Fruit fly (Drosophila melanogaster) whole organism, embryonic: ENCODE measurements around the gene CG2875.
A peak's percentile ranks its signal among the peaks of the same experiment; 100 is the strongest.

Experiments
- Atf-2 ChIP-seq: fragments of 200-800 bp; sonication (Bioruptor generic); optimal IDR thresholded peaks from 2 replicates; lab custom pipeline; 2016; ENCODE audit warnings: missing biosample characterization, missing genetic modification characterization
- Atf6 ChIP-seq: fragments of 200-800 bp; sonication (Bioruptor generic); IDR thresholded peaks from 2 replicates; pipeline ENCODE4 v1.3.6; 2022; ENCODE audit warnings: missing biosample characterization, missing genetic modification characterization
- CG10543 ChIP-seq: fragments of 200-800 bp; sonication (Bioruptor generic); optimal IDR thresholded peaks from 3 replicates; lab custom pipeline; 2017; ENCODE audit warnings: missing biosample characterization, mild to moderate bottlenecking, missing genetic modification characterization, moderate library complexity
- CG12071 ChIP-seq: fragments of 200-800 bp; sonication (Bioruptor generic); optimal IDR thresholded peaks from 3 replicates; lab custom pipeline; 2018; ENCODE audit warnings: missing biosample characterization, mild to moderate bottlenecking, missing genetic modification characterization
- CG12391 ChIP-seq: fragments of 200-800 bp; sonication (Bioruptor generic); optimal IDR thresholded peaks from 3 replicates; lab custom pipeline; 2018; ENCODE audit warnings: missing biosample characterization, mild to moderate bottlenecking, missing genetic modification characterization, moderate library complexity
- CG13287 ChIP-seq: fragments of 200-800 bp; sonication (Bioruptor generic); IDR thresholded peaks from 2 replicates; pipeline ENCODE4 v1.3.6; 2022; ENCODE audit warnings: missing biosample characterization, missing genetic modification characterization; ENCODE audit not compliant: partially characterized antibody
- CG15514 ChIP-seq: fragments of 200-800 bp; sonication (Bioruptor generic); optimal IDR thresholded peaks from 3 replicates; lab custom pipeline; 2017; ENCODE audit warnings: missing biosample characterization, missing genetic modification characterization, mild to moderate bottlenecking, moderate library complexity, missing genetic modification reagents
- CG1602 ChIP-seq: fragments of 200-800 bp; sonication (Bioruptor generic); optimal IDR thresholded peaks from 3 replicates; lab custom pipeline; 2016; ENCODE audit warnings: missing biosample characterization, missing genetic modification characterization
- CG2199 ChIP-seq: fragments of 200-800 bp; sonication (Bioruptor generic); IDR thresholded peaks from 3 replicates; pipeline ENCODE4 v1.3.6; 2022; ENCODE audit warnings: missing biosample characterization, missing genetic modification characterization
- CG2202 ChIP-seq: fragments of 200-800 bp; sonication (Bioruptor generic); optimal IDR thresholded peaks from 2 replicates; lab custom pipeline; 2018; ENCODE audit warnings: missing biosample characterization, mild to moderate bottlenecking, missing genetic modification characterization
- CG30020 ChIP-seq: fragments of 200-800 bp; optimal IDR thresholded peaks from 2 replicates; lab custom pipeline; 2019; ENCODE audit warnings: missing biosample characterization, mild to moderate bottlenecking, missing genetic modification characterization, moderate library complexity
- CG4360 ChIP-seq: fragments of 200-800 bp; sonication (Bioruptor generic); IDR thresholded peaks from 2 replicates; pipeline ENCODE4 v1.3.6; 2022; ENCODE audit warnings: missing biosample characterization, missing genetic modification characterization
- CG4730 ChIP-seq: fragments of 200-800 bp; sonication (Bioruptor generic); IDR thresholded peaks from 2 replicates; pipeline ENCODE4 v1.3.6; 2022; ENCODE audit warnings: missing biosample characterization, missing genetic modification characterization
- CG6791 ChIP-seq: fragments of 200-800 bp; sonication (Bioruptor generic); IDR thresholded peaks from 3 replicates; pipeline ENCODE4 v1.3.6; 2022; ENCODE audit warnings: missing biosample characterization, missing genetic modification characterization; ENCODE audit not compliant: partially characterized antibody
- Deaf1 ChIP-seq: fragments of 200-800 bp; optimal IDR thresholded peaks from 3 replicates; lab custom pipeline; 2019; ENCODE audit warnings: missing biosample characterization, mild to moderate bottlenecking, missing genetic modification characterization, moderate library complexity
- Dp ChIP-seq: fragments of 200-800 bp; sonication (Bioruptor generic); optimal IDR thresholded peaks from 2 replicates; lab custom pipeline; 2018; ENCODE audit warnings: missing biosample characterization, mild to moderate bottlenecking, missing genetic modification characterization, moderate library complexity
- Fer2 ChIP-seq: fragments of 200-800 bp; sonication (Bioruptor generic); optimal IDR thresholded peaks from 2 replicates; lab custom pipeline; 2018; ENCODE audit warnings: missing biosample characterization, mild to moderate bottlenecking, missing genetic modification characterization, moderate library complexity
- H2.0 ChIP-seq: fragments of 200-800 bp; sonication (Bioruptor generic); IDR thresholded peaks from 2 replicates; pipeline ENCODE4 v1.3.6; 2022; ENCODE audit warnings: missing biosample characterization, missing genetic modification characterization
- Hmr ChIP-seq: fragments of 200-800 bp; sonication (Bioruptor generic); optimal IDR thresholded peaks from 3 replicates; lab custom pipeline; 2017; ENCODE audit warnings: mild to moderate bottlenecking, missing biosample characterization, missing genetic modification reagents, missing genetic modification characterization
- Mes4 ChIP-seq: fragments of 200-800 bp; sonication (Bioruptor generic); optimal IDR thresholded peaks from 2 replicates; lab custom pipeline; 2016; ENCODE audit warnings: missing biosample characterization, missing genetic modification characterization
- Nf-YB ChIP-seq: fragments of 200-800 bp; sonication (Bioruptor generic); optimal IDR thresholded peaks from 3 replicates; lab custom pipeline; 2019; ENCODE audit warnings: missing biosample characterization, mild to moderate bottlenecking, missing genetic modification characterization, moderate library complexity
- Opbp ChIP-seq: fragments of 200-800 bp; sonication (Bioruptor generic); IDR thresholded peaks from 3 replicates; pipeline ENCODE4 v1.3.6; 2022; ENCODE audit warnings: missing biosample characterization, missing genetic modification characterization; ENCODE audit not compliant: partially characterized antibody
- Pdp1 ChIP-seq, 2 experiments: fragments of 200-800 bp; sonication (Bioruptor generic); optimal IDR thresholded peaks; 3 replicates each; lab custom pipeline; 2016; ENCODE audit warnings: missing biosample characterization in 2 of 2, missing genetic modification characterization in 2 of 2, mild to moderate bottlenecking in 1 of 2, moderate library complexity in 1 of 2
- Scr ChIP-seq: fragments of 200-800 bp; sonication (Bioruptor generic); IDR thresholded peaks from 2 replicates; pipeline ENCODE4 v1.3.6; 2022; ENCODE audit warnings: missing biosample characterization, missing genetic modification characterization; ENCODE audit not compliant: partially characterized antibody
- Sox100B ChIP-seq: fragments of 200-800 bp; sonication (Bioruptor generic); optimal IDR thresholded peaks from 3 replicates; lab custom pipeline; 2018; ENCODE audit warnings: missing biosample characterization, mild to moderate bottlenecking, missing genetic modification characterization
- Sry-β ChIP-seq: fragments of 200-800 bp; sonication (Bioruptor generic); optimal IDR thresholded peaks from 2 replicates; lab custom pipeline; 2018; ENCODE audit warnings: missing biosample characterization, mild to moderate bottlenecking, missing genetic modification characterization, moderate library complexity
- Usf ChIP-seq: fragments of 200-800 bp; sonication (Bioruptor generic); optimal IDR thresholded peaks from 2 replicates; lab custom pipeline; 2017; ENCODE audit warnings: missing genotype, missing biosample characterization, missing genetic modification characterization
- Xrp1 ChIP-seq: fragments of 200-800 bp; sonication (Bioruptor generic); IDR thresholded peaks from 2 replicates; pipeline ENCODE4 v1.3.6; 2022; ENCODE audit warnings: missing biosample characterization, missing genetic modification characterization
- cato ChIP-seq: fragments of 200-800 bp; sonication (Bioruptor generic); optimal IDR thresholded peaks from 2 replicates; lab custom pipeline; 2016; ENCODE audit warnings: missing biosample characterization, missing genetic modification characterization, borderline replicate concordance
- cg ChIP-seq: fragments of 200-800 bp; sonication (Bioruptor generic); optimal IDR thresholded peaks from 3 replicates; lab custom pipeline; 2019; ENCODE audit warnings: missing biosample characterization, mild to moderate bottlenecking, missing genetic modification characterization, moderate library complexity
- ci ChIP-seq: fragments of 200-800 bp; sonication (Bioruptor generic); IDR thresholded peaks from 3 replicates; pipeline ENCODE4 v1.3.6; 2022; ENCODE audit warnings: missing biosample characterization, missing genetic modification characterization
- emc ChIP-seq: fragments of 200-800 bp; sonication (Bioruptor generic); optimal IDR thresholded peaks from 2 replicates; lab custom pipeline; 2016; ENCODE audit warnings: missing biosample characterization, missing genetic modification characterization
- gro ChIP-seq: fragments of 200-800 bp; sonication (Bioruptor generic); optimal IDR thresholded peaks from 2 replicates; lab custom pipeline; 2016; ENCODE audit warnings: missing biosample characterization, missing genetic modification characterization
- gsb-n ChIP-seq: fragments of 200-800 bp; sonication (Bioruptor generic); optimal IDR thresholded peaks from 3 replicates; lab custom pipeline; 2018; ENCODE audit warnings: missing biosample characterization, mild to moderate bottlenecking, missing genetic modification characterization
- h ChIP-seq: fragments of >200 bp; optimal IDR thresholded peaks from 2 replicates; lab custom pipeline; 2017
- hkb ChIP-seq, 2 experiments: fragments of 200-800 bp in 1 of 2; fragments of >200 bp in 1 of 2; sonication (Bioruptor generic) in 1 of 2; IDR thresholded peaks in 1 of 2; optimal IDR thresholded peaks in 1 of 2; 2 replicates each; pipeline versions ENCODE4 v1.3.6 to Lab custom; 2017 to 2022; ENCODE audit warnings: missing biosample characterization in 1 of 2, missing genetic modification characterization in 1 of 2
- kay ChIP-seq: fragments of 200-800 bp; sonication (Bioruptor generic); optimal IDR thresholded peaks from 2 replicates; lab custom pipeline; 2016; ENCODE audit warnings: missing biosample characterization, missing genetic modification characterization
- knrl ChIP-seq: fragments of 200-800 bp; sonication (Bioruptor generic); IDR thresholded peaks from 3 replicates; pipeline ENCODE4 v1.3.6; 2022; ENCODE audit warnings: missing biosample characterization, missing genetic modification characterization; ENCODE audit not compliant: partially characterized antibody
- lov ChIP-seq, 2 experiments: fragments of 200-800 bp in 1 of 2; fragments of >200 bp in 1 of 2; sonication (Bioruptor generic) in 1 of 2; IDR thresholded peaks in 1 of 2; optimal IDR thresholded peaks in 1 of 2; 2 replicates in 1 of 2; 3 replicates in 1 of 2; pipeline versions ENCODE4 v1.3.6 to Lab custom; 2017 to 2022; ENCODE audit warnings: missing biosample characterization in 1 of 2, missing genetic modification characterization in 1 of 2
- p53 ChIP-seq: fragments of 200-800 bp; sonication (Bioruptor generic); optimal IDR thresholded peaks from 2 replicates; lab custom pipeline; 2016; ENCODE audit warnings: missing biosample characterization, missing genetic modification characterization
- pb ChIP-seq: fragments of 200-800 bp; sonication (Bioruptor generic); optimal IDR thresholded peaks from 3 replicates; lab custom pipeline; 2016; ENCODE audit warnings: missing biosample characterization, missing genetic modification characterization
- pum ChIP-seq: fragments of 200-800 bp; sonication (Bioruptor generic); optimal IDR thresholded peaks from 2 replicates; lab custom pipeline; 2016; ENCODE audit warnings: missing biosample characterization, missing genetic modification characterization
- repo ChIP-seq: fragments of 200-800 bp; sonication (Bioruptor generic); optimal IDR thresholded peaks from 2 replicates; lab custom pipeline; 2016; ENCODE audit warnings: missing biosample characterization, missing genetic modification characterization
- ro ChIP-seq: fragments of 200-800 bp; sonication (Bioruptor generic); IDR thresholded peaks from 2 replicates; pipeline ENCODE4 v1.3.6; 2022; ENCODE audit warnings: missing biosample characterization, missing genetic modification characterization
- salm ChIP-seq: fragments of 200-800 bp; sonication (Bioruptor generic); optimal IDR thresholded peaks from 2 replicates; lab custom pipeline; 2018; ENCODE audit warnings: missing biosample characterization, mild to moderate bottlenecking, missing genetic modification characterization
- sd ChIP-seq: fragments of 200-800 bp; sonication (Bioruptor generic); optimal IDR thresholded peaks from 3 replicates; lab custom pipeline; 2018; ENCODE audit warnings: missing biosample characterization, mild to moderate bottlenecking, missing genetic modification characterization, moderate library complexity
- tx ChIP-seq: fragments of 200-800 bp; sonication (Bioruptor generic); optimal IDR thresholded peaks from 2 replicates; lab custom pipeline; 2016; ENCODE audit warnings: missing biosample characterization, missing genetic modification characterization
- zf30C ChIP-seq: fragments of 200-800 bp; sonication (Bioruptor generic); optimal IDR thresholded peaks from 3 replicates; lab custom pipeline; 2018; ENCODE audit warnings: missing biosample characterization, mild to moderate bottlenecking, missing genetic modification characterization
- zfh1 ChIP-seq: fragments of 200-800 bp; sonication (Bioruptor generic); IDR thresholded peaks from 3 replicates; pipeline ENCODE4 v1.3.6; 2022; ENCODE audit warnings: missing biosample characterization, missing genetic modification characterization

Gene CG2875

DNA sequence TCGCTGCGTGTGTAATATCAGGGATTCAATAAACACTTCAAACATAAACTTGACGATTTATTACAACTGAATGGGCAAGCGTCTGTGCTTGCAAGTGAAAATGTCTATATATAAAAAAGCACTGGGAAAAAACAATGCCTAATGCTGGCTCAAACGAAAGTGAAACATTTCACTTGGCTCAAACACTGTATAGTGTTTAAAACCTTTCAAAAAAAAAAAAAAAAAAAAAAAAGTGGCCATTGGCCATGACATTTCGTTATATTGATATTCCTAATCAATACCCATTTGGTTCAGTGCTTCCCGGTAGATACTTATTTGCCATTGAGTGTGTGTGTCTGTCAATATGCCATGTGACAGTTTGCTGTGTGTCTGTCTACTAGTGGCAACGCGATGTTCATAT, 34.6 kb downstream of the CG2875 start (continued):
- TF ChIP-seq Sry-β (no peak), sd (tag; lab: Kevin White, UChicago) (no peak), Mes4 (GFP tag; lab: Kevin White, UChicago) (peak; percentile 21), Deaf1 (tag; lab: Kevin White, UChicago) (no peak), Atf6 (GFP tag; lab: Robert Waterston, UW) (0 out of 2 replicates have a peak, but pooled peaks have one; percentile 30), CG12391 (no peak), kay (no peak), zfh1 (GFP tag; lab: Robert Waterston, UW) (0 out of 3 replicates have a peak, but pooled peaks have one; percentile 26), Opbp (no peak), Atf-2 (GFP tag; lab: Kevin White, UChicago) (no peak), zf30C (GFP tag; lab: Kevin White, UChicago) (no peak), hkb (optimal IDR thresholded peaks at IDR 0.05; lab: Kevin White, UChicago) (no peak), hkb (GFP tag; IDR thresholded peaks at IDR 0.05; lab: Robert Waterston, UW) (no peak), cg (no peak), Dp (GFP tag; lab: Kevin White, UChicago) (no peak), gro (GFP tag; lab: Kevin White, UChicago) (peak; percentile 58), cato (GFP tag; lab: Kevin White, UChicago) (no peak), Xrp1 (GFP tag; lab: Robert Waterston, UW) (peak; percentile 33; the same call in 1 of the 2 replicates), H2.0 (GFP tag; lab: Robert Waterston, UW) (peak; percentile 30; the same call in 1 of the 2 replicates), p53 (GFP tag; lab: Kevin White, UChicago) (no peak), tx (GFP tag; lab: Kevin White, UChicago) (peak; percentile 23), CG15514 (GFP tag; lab: Kevin White, UChicago) (no peak), CG12071 (GFP tag; lab: Kevin White, UChicago) (no peak), CG30020 (tag; lab: Kevin White, UChicago) (no peak), lov (optimal IDR thresholded peaks at IDR 0.05; lab: Kevin White, UChicago) (no peak), lov (GFP tag; IDR thresholded peaks at IDR 0.05; lab: Robert Waterston, UW) (no peak), CG13287 (GFP tag; lab: Robert Waterston, UW) (no peak), ci (GFP tag; lab: Robert Waterston, UW) (0 out of 3 replicates have a peak, but pooled peaks have one; percentile 21), h (lab: Kevin White, UChicago) (no peak), pum (GFP tag; lab: Kevin White, UChicago) (peak; percentile 19), CG6791 (GFP tag; lab: Robert Waterston, UW) (no peak), CG10543 (no peak), knrl (no peak), CG4730 (GFP tag; lab: Robert Waterston, UW) (0 out of 2 replicates have a peak, but pooled peaks have one; percentile 5), Sox100B (no peak), salm (no peak), Nf-YB (no peak), emc (no peak), gsb-n (tag; lab: Kevin White, UChicago) (no peak), repo (GFP tag; lab: Kevin White, UChicago) (no peak), CG2202 (no peak), Scr (GFP tag; lab: Robert Waterston, UW) (no peak), pb (GFP tag; lab: Kevin White, UChicago) (peak; percentile 51), Hmr (no peak), CG1602 (GFP tag; lab: Kevin White, UChicago) (peak; percentile 23), Usf (GFP tag; lab: Kevin White, UChicago) (no peak), CG4360 (no peak), Pdp1 (GFP tag; optimal IDR thresholded peaks at IDR 0.05; lab: Kevin White, UChicago) (peak; percentile 18 to 43), CG2199 (no peak), ro (GFP tag; lab: Robert Waterston, UW) (no peak), Fer2 (tag; lab: Kevin White, UChicago) (no peak)
